Worm (Caenorhabditis elegans) whole organism, L3 larva: Measurements from ENCODE around the gene F20D1.22.

Experiments
- R02D3.7 ChIP-seq: fragments of 150-350 bp; optimal IDR thresholded peaks from 2 replicates; lab custom pipeline; 2014; ENCODE audit warnings: missing biosample characterization, missing genetic modification characterization
- aly-2 ChIP-seq: fragments of 150-350 bp; optimal IDR thresholded peaks from 2 replicates; lab custom pipeline; 2014; ENCODE audit warnings: missing biosample characterization, missing genetic modification characterization
- ama-1 ChIP-seq: fragments of 150-350 bp; optimal IDR thresholded peaks from 2 replicates; lab custom pipeline; 2018
- ceh-16 ChIP-seq: sonication (generic microtip); optimal IDR thresholded peaks from 2 replicates; lab custom pipeline; 2017; ENCODE audit warnings: missing biosample characterization, missing genetic modification characterization
- ceh-28 ChIP-seq: fragments of 150-350 bp; optimal IDR thresholded peaks from 2 replicates; lab custom pipeline; 2014; ENCODE audit warnings: missing biosample characterization, missing genetic modification reagents, missing genetic modification characterization
- ceh-82 ChIP-seq: fragments of 150-350 bp; optimal IDR thresholded peaks from 2 replicates; lab custom pipeline; 2014; ENCODE audit warnings: missing biosample characterization, missing genetic modification characterization
- ceh-9 ChIP-seq: sonication (generic microtip); optimal IDR thresholded peaks from 2 replicates; lab custom pipeline; 2018; ENCODE audit warnings: missing biosample characterization, missing genetic modification characterization
- daf-12 ChIP-seq: fragments of 150-350 bp; optimal IDR thresholded peaks from 2 replicates; lab custom pipeline; 2014; ENCODE audit warnings: missing biosample characterization, missing genetic modification reagents, missing genetic modification characterization
- egl-27 ChIP-seq: sonication (generic microtip); optimal IDR thresholded peaks from 4 replicates; lab custom pipeline; 2017; ENCODE audit warnings: missing biosample characterization, missing genetic modification reagents, missing genetic modification characterization
- egl-5 ChIP-seq: fragments of 150-350 bp; optimal IDR thresholded peaks from 2 replicates; lab custom pipeline; 2017; ENCODE audit warnings: missing biosample characterization, missing genetic modification reagents, missing genetic modification characterization, inconsistent platforms
- elt-1 ChIP-seq: fragments of 150-350 bp; optimal IDR thresholded peaks from 2 replicates; lab custom pipeline; 2014; ENCODE audit warnings: missing biosample characterization, missing genetic modification characterization
- elt-2 ChIP-seq: sonication (generic microtip); optimal IDR thresholded peaks from 2 replicates; lab custom pipeline; 2016; ENCODE audit warnings: missing genetic modification reagents, mild to moderate bottlenecking, missing genetic modification characterization, missing compliant biosample characterization
- elt-3 ChIP-seq, 3 experiments: fragments of 150-350 bp in 1 of 3; sonication (generic microtip) in 2 of 3; optimal IDR thresholded peaks; 2 replicates in 2 of 3; 4 replicates in 1 of 3; lab custom pipeline; 2014 to 2017; ENCODE audit warnings: missing biosample characterization in 3 of 3, missing genetic modification characterization in 3 of 3
- eor-1 ChIP-seq, 2 experiments: fragments of 150-350 bp; optimal IDR thresholded peaks; 2 replicates each; lab custom pipeline; 2014 to 2018; ENCODE audit warnings: missing biosample characterization in 2 of 2, missing genetic modification characterization in 2 of 2
- fkh-10 ChIP-seq: sonication (generic microtip); optimal IDR thresholded peaks from 2 replicates; lab custom pipeline; 2017; ENCODE audit warnings: missing biosample characterization, missing genetic modification reagents, missing genetic modification characterization
- fkh-2 ChIP-seq: fragments of 150-350 bp; optimal IDR thresholded peaks from 2 replicates; lab custom pipeline; 2014; ENCODE audit warnings: missing biosample characterization, missing genetic modification reagents, missing genetic modification characterization
- fos-1 ChIP-seq: fragments of 150-350 bp; optimal IDR thresholded peaks from 2 replicates; lab custom pipeline; 2014; ENCODE audit warnings: missing biosample characterization, missing genetic modification characterization
- hmg-11 ChIP-seq: sonication (generic microtip); optimal IDR thresholded peaks from 2 replicates; lab custom pipeline; 2016; ENCODE audit warnings: missing genetic modification characterization, missing compliant biosample characterization
- jun-1 ChIP-seq: fragments of 150-350 bp; optimal IDR thresholded peaks from 2 replicates; lab custom pipeline; 2014; ENCODE audit warnings: missing biosample characterization, missing genetic modification reagents, missing genetic modification characterization
- lin-15B ChIP-seq: fragments of 150-350 bp; optimal IDR thresholded peaks from 2 replicates; lab custom pipeline; 2014; ENCODE audit warnings: missing biosample characterization, missing genetic modification characterization
- lin-39 ChIP-seq: fragments of 150-350 bp; optimal IDR thresholded peaks from 2 replicates; lab custom pipeline; 2018; ENCODE audit warnings: missing biosample characterization, missing genetic modification reagents, missing genetic modification characterization
- lsy-12 ChIP-seq: sonication (generic microtip); optimal IDR thresholded peaks from 2 replicates; lab custom pipeline; 2016; ENCODE audit warnings: mild to moderate bottlenecking, missing genetic modification characterization, missing compliant biosample characterization
- mdl-1 ChIP-seq: fragments of 150-350 bp; optimal IDR thresholded peaks from 2 replicates; lab custom pipeline; 2014; ENCODE audit warnings: missing biosample characterization, missing genetic modification characterization
- mml-1 ChIP-seq: fragments of 150-350 bp; sonication (generic microtip); optimal IDR thresholded peaks from 3 replicates; lab custom pipeline; 2014; ENCODE audit warnings: missing biosample characterization, missing genetic modification characterization
- nfya-1 ChIP-seq: sonication (generic microtip); optimal IDR thresholded peaks from 2 replicates; lab custom pipeline; 2017; ENCODE audit warnings: missing genetic modification characterization, mild to moderate bottlenecking, missing compliant biosample characterization, antibody characterized with exemption, moderate library complexity; ENCODE audit not compliant: insufficient read depth
- nhr-11 ChIP-seq: fragments of 150-350 bp; optimal IDR thresholded peaks from 2 replicates; lab custom pipeline; 2014; ENCODE audit warnings: missing biosample characterization, missing genetic modification characterization
- nhr-12 ChIP-seq: fragments of 150-350 bp; optimal IDR thresholded peaks from 2 replicates; lab custom pipeline; 2014; ENCODE audit warnings: missing biosample characterization, missing genetic modification characterization
- nhr-23 ChIP-seq: fragments of 150-350 bp; optimal IDR thresholded peaks from 2 replicates; lab custom pipeline; 2014; ENCODE audit warnings: missing biosample characterization, missing genetic modification reagents, missing genetic modification characterization
- nhr-237 ChIP-seq: fragments of 150-350 bp; optimal IDR thresholded peaks from 2 replicates; lab custom pipeline; 2014; ENCODE audit warnings: missing biosample characterization, missing genetic modification characterization
- nhr-25 ChIP-seq: sonication (generic microtip); optimal IDR thresholded peaks from 2 replicates; lab custom pipeline; 2017; ENCODE audit warnings: missing biosample characterization, missing genetic modification characterization
- nhr-28 ChIP-seq: fragments of 150-350 bp; optimal IDR thresholded peaks from 2 replicates; lab custom pipeline; 2014; ENCODE audit warnings: missing biosample characterization, missing genetic modification characterization
- nhr-43 ChIP-seq: sonication (generic microtip); optimal IDR thresholded peaks from 2 replicates; lab custom pipeline; 2016; ENCODE audit warnings: mild to moderate bottlenecking, missing genetic modification characterization, missing compliant biosample characterization; ENCODE audit not compliant: poor library complexity, severe bottlenecking
- nhr-67 ChIP-seq: fragments of 150-350 bp; optimal IDR thresholded peaks from 2 replicates; lab custom pipeline; 2014; ENCODE audit warnings: missing biosample characterization, missing genetic modification characterization
- nhr-76 ChIP-seq: fragments of 150-350 bp; sonication (generic microtip); optimal IDR thresholded peaks from 5 replicates; lab custom pipeline; 2014; ENCODE audit warnings: missing biosample characterization, missing genetic modification characterization
- nhr-77 ChIP-seq: fragments of 150-350 bp; optimal IDR thresholded peaks from 2 replicates; lab custom pipeline; 2014; ENCODE audit warnings: missing biosample characterization, missing genetic modification characterization
- pha-4 ChIP-seq: fragments of 150-350 bp; optimal IDR thresholded peaks from 2 replicates; lab custom pipeline; 2014; ENCODE audit warnings: missing biosample characterization, missing genetic modification reagents, missing genetic modification characterization
- pqm-1 ChIP-seq: fragments of 150-350 bp; optimal IDR thresholded peaks from 2 replicates; lab custom pipeline; 2017; ENCODE audit warnings: missing biosample characterization, missing genetic modification characterization, inconsistent platforms
- sea-2 ChIP-seq: fragments of 150-350 bp; sonication (generic microtip); optimal IDR thresholded peaks from 4 replicates; lab custom pipeline; 2014; ENCODE audit warnings: missing biosample characterization, missing genetic modification reagents, missing genetic modification characterization
- skn-1 ChIP-seq: fragments of 150-350 bp; optimal IDR thresholded peaks from 2 replicates; lab custom pipeline; 2014; ENCODE audit warnings: missing biosample characterization, missing genetic modification characterization
- snpc-4 ChIP-seq: fragments of 150-350 bp; optimal IDR thresholded peaks from 2 replicates; lab custom pipeline; 2014; ENCODE audit warnings: missing biosample characterization, missing genetic modification characterization
- tbx-2 ChIP-seq: sonication (generic microtip); optimal IDR thresholded peaks from 2 replicates; lab custom pipeline; 2016; ENCODE audit warnings: mild to moderate bottlenecking, missing genetic modification characterization, missing compliant biosample characterization
- unc-39 ChIP-seq: sonication (generic microtip); optimal IDR thresholded peaks from 4 replicates; lab custom pipeline; 2017; ENCODE audit warnings: missing biosample characterization, missing genetic modification characterization
- unc-62 ChIP-seq: fragments of 150-350 bp; sonication (generic microtip); optimal IDR thresholded peaks from 4 replicates; lab custom pipeline; 2014; ENCODE audit warnings: missing biosample characterization, missing genetic modification reagents, missing genetic modification characterization
- zag-1 ChIP-seq: fragments of 150-350 bp; optimal IDR thresholded peaks from 2 replicates; lab custom pipeline; 2014; ENCODE audit warnings: missing biosample characterization, missing genetic modification characterization
- ztf-11 ChIP-seq: fragments of 150-350 bp; optimal IDR thresholded peaks from 2 replicates; lab custom pipeline; 2014; ENCODE audit warnings: missing biosample characterization, missing genetic modification characterization
- ztf-4 ChIP-seq: fragments of 150-350 bp; optimal IDR thresholded peaks from 2 replicates; lab custom pipeline; 2014; ENCODE audit warnings: missing biosample characterization, missing genetic modification characterization

F20D1.22 gene

ce11 chrX:14975467-14976167, 9.0 kb downstream of the F20D1.22 start, which contains the start of gene F20D1.3 (continued):
- TF ChIP-seq nhr-77 (no peak), egl-27 (no peak), elt-3 (tag; optimal IDR thresholded peaks at IDR 0.05; lab: Kevin White, UChicago) (no peak), ztf-11 (no peak), nhr-28 (tag; lab: Kevin White, UChicago) (no peak), tbx-2 (no peak), R02D3.7 (tag; lab: Kevin White, UChicago) (no peak), unc-39 (tag; lab: Kevin White, UChicago) (no peak), nhr-237 (tag; lab: Kevin White, UChicago) (no peak)

ce11 chrX:14976840-14977534, 10.4 kb downstream of the F20D1.22 start:
- TF ChIP-seq nhr-237 (tag; lab: Kevin White, UChicago) = no peak
- no peak for TF ChIP-seq nhr-43 (tag; lab: Kevin White, UChicago)
- no peak for TF ChIP-seq lsy-12 (tag; lab: Kevin White, UChicago)
- no peak for TF ChIP-seq aly-2 (tag; lab: Kevin White, UChicago)
- no peak for TF ChIP-seq ztf-4 (tag; lab: Kevin White, UChicago)
- TF ChIP-seq zag-1 (tag; lab: Kevin White, UChicago) = no peak

- no peak for TF ChIP-seq egl-27
- TF ChIP-seq zag-1 (tag; lab: Kevin White, UChicago) = no peak
- no peak for TF ChIP-seq egl-5 (tag; lab: Kevin White, UChicago)
- peak; percentile 70 for TF ChIP-seq pha-4 (tag; lab: Kevin White, UChicago)
- no peak for TF ChIP-seq lin-15B (tag; lab: Kevin White, UChicago)
- peak; percentile 55 for TF ChIP-seq ceh-28 (tag; lab: Kevin White, UChicago)
- TF ChIP-seq fkh-2 (tag; lab: Kevin White, UChicago) = no peak
- TF ChIP-seq elt-1 (tag; lab: Kevin White, UChicago) = no peak
- no peak for TF ChIP-seq mml-1 (tag; lab: Kevin White, UChicago)
- TF ChIP-seq unc-62 = no peak
- no peak for TF ChIP-seq nhr-28 (tag; lab: Kevin White, UChicago)
- TF ChIP-seq snpc-4 (tag; lab: Kevin White, UChicago) = no peak
- no peak for TF ChIP-seq nhr-237 (tag; lab: Kevin White, UChicago)
- no peak for TF ChIP-seq nhr-76 (tag; lab: Kevin White, UChicago)
- TF ChIP-seq nhr-11 (tag; lab: Kevin White, UChicago) = no peak
- TF ChIP-seq hmg-11 (tag; lab: Kevin White, UChicago) = peak; percentile 11
- no peak for TF ChIP-seq lsy-12 (tag; lab: Kevin White, UChicago)
- TF ChIP-seq ztf-4 (tag; lab: Kevin White, UChicago) = no peak
- peak; percentile 63 for TF ChIP-seq nfya-1
- TF ChIP-seq nhr-25 (tag; lab: Kevin White, UChicago) = peak; percentile 4
- TF ChIP-seq nhr-43 (tag; lab: Kevin White, UChicago) = peak; percentile 37
- TF ChIP-seq R02D3.7 (tag; lab: Kevin White, UChicago) = no peak
- no peak for TF ChIP-seq nhr-23 (tag; lab: Kevin White, UChicago)
- no peak for TF ChIP-seq fos-1 (tag; lab: Kevin White, UChicago)
- peak; percentile 24 for TF ChIP-seq lin-39 (tag; lab: Kevin White, UChicago)
- TF ChIP-seq skn-1 (tag; lab: Kevin White, UChicago) = no peak
- TF ChIP-seq daf-12 (tag; lab: Kevin White, UChicago) = no peak
- TF ChIP-seq elt-2 (tag; lab: Kevin White, UChicago) = peak; percentile 2
- TF ChIP-seq ceh-16 (tag; lab: Kevin White, UChicago) = no peak
- TF ChIP-seq unc-39 (tag; lab: Kevin White, UChicago) = no peak
- peak; percentile 90 for TF ChIP-seq ama-1
- TF ChIP-seq ztf-11 = no peak
- no peak for TF ChIP-seq tbx-2
- TF ChIP-seq ceh-82 (tag; lab: Kevin White, UChicago) = no peak
- no peak for TF ChIP-seq aly-2 (tag; lab: Kevin White, UChicago)
- TF ChIP-seq nhr-77 = no peak
- TF ChIP-seq nhr-67 (tag; lab: Kevin White, UChicago) = no peak
- TF ChIP-seq eor-1 (tag; optimal IDR thresholded peaks at IDR 0.05; lab: Kevin White, UChicago) = no peak
- TF ChIP-seq mdl-1 = no peak
- TF ChIP-seq jun-1 (tag; lab: Kevin White, UChicago) = no peak
- no peak for TF ChIP-seq ceh-9 (tag; lab: Kevin White, UChicago)
- no peak for TF ChIP-seq pqm-1 (tag; lab: Kevin White, UChicago)
- no peak for TF ChIP-seq fkh-10
- TF ChIP-seq sea-2 (GFP tag; lab: Kevin White, UChicago) = no peak
- TF ChIP-seq nhr-12 = no peak
- peak in 1 of 3 experiments; percentile 17 for TF ChIP-seq elt-3 (tag; optimal IDR thresholded peaks at IDR 0.05; lab: Kevin White, UChicago)
These were observed 12.1 kb downstream of the F20D1.22 start for ce11 chrX:14978756-14979155.
